Worm (Caenorhabditis elegans): ENCODE data around the gene F37C12.14.

Gene F37C12.14

ce11 chrIII:7201378-7202256 lies 16.2 kb upstream of the F37C12.14 start, which contains the start of gene dpy-31:
TSS of gene dpy-31 (plus strand) at chrIII:7202206.
- TF ChIP-seq B0310.2 (tag; optimal IDR thresholded peaks at IDR 0.05) (no peak), F13C5.2 (tag; optimal IDR thresholded peaks at IDR 0.05) (no peak), tbx-11 (GFP tag; IDR thresholded peaks at IDR 0.05) (no peak), pes-1 (GFP tag; IDR thresholded peaks at IDR 0.05) (no peak), aly-1 (tag; optimal IDR thresholded peaks at IDR 0.05) (no peak), sea-1 (GFP tag; conservative IDR thresholded peaks at IDR 0.05) (no peak), tbx-37 (GFP tag; conservative IDR thresholded peaks at IDR 0.05) (no peak), flt-1 (GFP tag; IDR thresholded peaks at IDR 0.05) (no peak), ceh-36 (tag; optimal IDR thresholded peaks at IDR 0.05) (no peak)

- TF ChIP-seq pes-1 (GFP tag; IDR thresholded peaks at IDR 0.05), result no peak
- no peak for TF ChIP-seq hmbx-1 (tag; optimal IDR thresholded peaks at IDR 0.05)
- no peak for TF ChIP-seq hnd-1 (tag; optimal IDR thresholded peaks at IDR 0.05)
- no peak for TF ChIP-seq sea-1 (GFP tag; conservative IDR thresholded peaks at IDR 0.05)
- TF ChIP-seq scrt-1 (GFP tag; IDR thresholded peaks at IDR 0.05), result no peak
- no peak for TF ChIP-seq ceh-36 (tag; optimal IDR thresholded peaks at IDR 0.05)
- no peak for TF ChIP-seq F13C5.2 (tag; optimal IDR thresholded peaks at IDR 0.05)
- no peak for TF ChIP-seq tra-4 (tag; optimal IDR thresholded peaks at IDR 0.05)
- no peak for TF ChIP-seq tbx-11 (GFP tag; IDR thresholded peaks at IDR 0.05)
- TF ChIP-seq ets-7 (tag; optimal IDR thresholded peaks at IDR 0.05), result no peak
- TF ChIP-seq ceh-13 (GFP tag; optimal IDR thresholded peaks at IDR 0.05), result no peak
Observed at ce11 chrIII:7199467-7199866, 14.1 kb upstream of the F37C12.14 start.

- TF ChIP-seq F13C5.2 (tag; optimal IDR thresholded peaks at IDR 0.05) (peak; percentile 35), hmbx-1 (tag; optimal IDR thresholded peaks at IDR 0.05) (peak; percentile 0), pes-1 (GFP tag; IDR thresholded peaks at IDR 0.05) (peak; percentile 77), hnd-1 (tag; optimal IDR thresholded peaks at IDR 0.05) (no peak), tbx-11 (GFP tag; IDR thresholded peaks at IDR 0.05) (no peak), flt-1 (GFP tag; IDR thresholded peaks at IDR 0.05) (no peak), tra-4 (tag; optimal IDR thresholded peaks at IDR 0.05) (no peak), ets-7 (tag; optimal IDR thresholded peaks at IDR 0.05) (no peak), B0310.2 (tag; optimal IDR thresholded peaks at IDR 0.05) (no peak), aly-1 (tag; optimal IDR thresholded peaks at IDR 0.05) (no peak), tbx-37 (GFP tag; conservative IDR thresholded peaks at IDR 0.05) (peak; percentile 95), sea-1 (GFP tag; conservative IDR thresholded peaks at IDR 0.05) (0 out of 2 replicates have a peak, but pooled peaks have one; percentile 11), ama-1 (optimal IDR thresholded peaks at IDR 0.05) (no peak), hmg-4 (GFP tag; optimal IDR thresholded peaks at IDR 0.05) (no peak), ceh-13 (GFP tag; optimal IDR thresholded peaks at IDR 0.05) (no peak), ceh-36 (tag; optimal IDR thresholded peaks at IDR 0.05) (no peak), scrt-1 (GFP tag; IDR thresholded peaks at IDR 0.05) (no peak)
Observed at ce11 chrIII:7198838-7199237, 13.5 kb upstream of the F37C12.14 start, which contains the start of gene pfd-5. TSS of gene pfd-5 (minus strand) at chrIII:7198884.

- TF ChIP-seq ama-1 (optimal IDR thresholded peaks at IDR 0.05) (no peak), sea-1 (GFP tag; conservative IDR thresholded peaks at IDR 0.05) (no peak), aly-1 (tag; optimal IDR thresholded peaks at IDR 0.05) (no peak), tbx-11 (GFP tag; IDR thresholded peaks at IDR 0.05) (no peak), hmg-4 (GFP tag; optimal IDR thresholded peaks at IDR 0.05) (no peak), pes-1 (GFP tag; IDR thresholded peaks at IDR 0.05) (no peak), B0310.2 (tag; optimal IDR thresholded peaks at IDR 0.05) (no peak), ceh-36 (tag; optimal IDR thresholded peaks at IDR 0.05) (no peak), hnd-1 (tag; optimal IDR thresholded peaks at IDR 0.05) (no peak), tbx-37 (GFP tag; conservative IDR thresholded peaks at IDR 0.05) (no peak), flt-1 (GFP tag; IDR thresholded peaks at IDR 0.05) (no peak), ceh-13 (GFP tag; optimal IDR thresholded peaks at IDR 0.05) (no peak), tra-4 (tag; optimal IDR thresholded peaks at IDR 0.05) (no peak)
Observed at ce11 chrIII:7197973-7198372, 12.6 kb upstream of the F37C12.14 start, which contains the start of gene exos-9. TSS of gene exos-9 (minus strand) at chrIII:7198073.

ce11 chrIII:7195325-7195724 lies 10.0 kb upstream of the F37C12.14 start, which contains the start of gene F37C12.18:
TSS of gene F37C12.18 (minus strand) at chrIII:7195425.
- TF ChIP-seq B0310.2 (tag; optimal IDR thresholded peaks at IDR 0.05) (no peak), scrt-1 (GFP tag; IDR thresholded peaks at IDR 0.05) (no peak), ama-1 (optimal IDR thresholded peaks at IDR 0.05) (no peak), hnd-1 (tag; optimal IDR thresholded peaks at IDR 0.05) (no peak), hmbx-1 (tag; optimal IDR thresholded peaks at IDR 0.05) (no peak), ceh-13 (GFP tag; optimal IDR thresholded peaks at IDR 0.05) (no peak), sea-1 (GFP tag; conservative IDR thresholded peaks at IDR 0.05) (no peak), hmg-4 (GFP tag; optimal IDR thresholded peaks at IDR 0.05) (no peak), tbx-37 (GFP tag; conservative IDR thresholded peaks at IDR 0.05) (no peak)

- no peak for TF ChIP-seq ceh-36 (tag; optimal IDR thresholded peaks at IDR 0.05)
- no peak for TF ChIP-seq tbx-11 (GFP tag; IDR thresholded peaks at IDR 0.05)
- TF ChIP-seq hmbx-1 (tag; optimal IDR thresholded peaks at IDR 0.05), result no peak
- TF ChIP-seq F13C5.2 (tag; optimal IDR thresholded peaks at IDR 0.05), result no peak
- TF ChIP-seq scrt-1 (GFP tag; IDR thresholded peaks at IDR 0.05), result no peak
- TF ChIP-seq flt-1 (GFP tag; IDR thresholded peaks at IDR 0.05), result no peak
- no peak for TF ChIP-seq ama-1 (optimal IDR thresholded peaks at IDR 0.05)
- TF ChIP-seq tra-4 (tag; optimal IDR thresholded peaks at IDR 0.05), result no peak
- no peak for TF ChIP-seq tbx-37 (GFP tag; conservative IDR thresholded peaks at IDR 0.05)
- no peak for TF ChIP-seq hnd-1 (tag; optimal IDR thresholded peaks at IDR 0.05)
- TF ChIP-seq ets-7 (tag; optimal IDR thresholded peaks at IDR 0.05), result no peak
- no peak for TF ChIP-seq pes-1 (GFP tag; IDR thresholded peaks at IDR 0.05)
- TF ChIP-seq aly-1 (tag; optimal IDR thresholded peaks at IDR 0.05), result no peak
- no peak for TF ChIP-seq ceh-13 (GFP tag; optimal IDR thresholded peaks at IDR 0.05)
- no peak for TF ChIP-seq B0310.2 (tag; optimal IDR thresholded peaks at IDR 0.05)
- TF ChIP-seq sea-1 (GFP tag; conservative IDR thresholded peaks at IDR 0.05), result no peak
Observed at ce11 chrIII:7192942-7193665, 7.7 kb upstream of the F37C12.14 start, which contains the start of gene mec-14. TSS of gene mec-14 (minus strand) at chrIII:7192992.

Data from whole organism, early embryonic.